Worm (Caenorhabditis elegans) whole organism, L3 larva: ENCODE results near the gene K04G11.1.

Source experiments
- R02D3.7 ChIP-seq: fragments of 150-350 bp; optimal IDR thresholded peaks from 2 replicates; lab custom pipeline; 2014; ENCODE audit warnings: missing biosample characterization, missing genetic modification characterization
- ZK546.5 ChIP-seq: sonication (generic microtip); optimal IDR thresholded peaks from 2 replicates; lab custom pipeline; 2017; ENCODE audit warnings: missing biosample characterization, missing genetic modification characterization
- aly-2 ChIP-seq: fragments of 150-350 bp; optimal IDR thresholded peaks from 2 replicates; lab custom pipeline; 2014; ENCODE audit warnings: missing biosample characterization, missing genetic modification characterization
- ceh-16 ChIP-seq: sonication (generic microtip); optimal IDR thresholded peaks from 2 replicates; lab custom pipeline; 2017; ENCODE audit warnings: missing biosample characterization, missing genetic modification characterization
- ceh-28 ChIP-seq: fragments of 150-350 bp; optimal IDR thresholded peaks from 2 replicates; lab custom pipeline; 2014; ENCODE audit warnings: missing biosample characterization, missing genetic modification reagents, missing genetic modification characterization
- ceh-82 ChIP-seq: fragments of 150-350 bp; optimal IDR thresholded peaks from 2 replicates; lab custom pipeline; 2014; ENCODE audit warnings: missing biosample characterization, missing genetic modification characterization
- ceh-9 ChIP-seq: sonication (generic microtip); optimal IDR thresholded peaks from 2 replicates; lab custom pipeline; 2018; ENCODE audit warnings: missing biosample characterization, missing genetic modification characterization
- egl-27 ChIP-seq: sonication (generic microtip); optimal IDR thresholded peaks from 4 replicates; lab custom pipeline; 2017; ENCODE audit warnings: missing biosample characterization, missing genetic modification reagents, missing genetic modification characterization
- elt-2 ChIP-seq: sonication (generic microtip); optimal IDR thresholded peaks from 2 replicates; lab custom pipeline; 2016; ENCODE audit warnings: missing genetic modification reagents, mild to moderate bottlenecking, missing genetic modification characterization, missing compliant biosample characterization
- fkh-10 ChIP-seq: sonication (generic microtip); optimal IDR thresholded peaks from 2 replicates; lab custom pipeline; 2017; ENCODE audit warnings: missing biosample characterization, missing genetic modification reagents, missing genetic modification characterization
- fkh-2 ChIP-seq: fragments of 150-350 bp; optimal IDR thresholded peaks from 2 replicates; lab custom pipeline; 2014; ENCODE audit warnings: missing biosample characterization, missing genetic modification reagents, missing genetic modification characterization
- fos-1 ChIP-seq: fragments of 150-350 bp; optimal IDR thresholded peaks from 2 replicates; lab custom pipeline; 2014; ENCODE audit warnings: missing biosample characterization, missing genetic modification characterization
- hmg-11 ChIP-seq: sonication (generic microtip); optimal IDR thresholded peaks from 2 replicates; lab custom pipeline; 2016; ENCODE audit warnings: missing genetic modification characterization, missing compliant biosample characterization
- jun-1 ChIP-seq: fragments of 150-350 bp; optimal IDR thresholded peaks from 2 replicates; lab custom pipeline; 2014; ENCODE audit warnings: missing biosample characterization, missing genetic modification reagents, missing genetic modification characterization
- lin-15B ChIP-seq: fragments of 150-350 bp; optimal IDR thresholded peaks from 2 replicates; lab custom pipeline; 2014; ENCODE audit warnings: missing biosample characterization, missing genetic modification characterization
- lsy-12 ChIP-seq: sonication (generic microtip); optimal IDR thresholded peaks from 2 replicates; lab custom pipeline; 2016; ENCODE audit warnings: mild to moderate bottlenecking, missing genetic modification characterization, missing compliant biosample characterization
- mml-1 ChIP-seq: fragments of 150-350 bp; sonication (generic microtip); optimal IDR thresholded peaks from 3 replicates; lab custom pipeline; 2014; ENCODE audit warnings: missing biosample characterization, missing genetic modification characterization
- nfya-1 ChIP-seq: sonication (generic microtip); optimal IDR thresholded peaks from 2 replicates; lab custom pipeline; 2017; ENCODE audit warnings: missing genetic modification characterization, mild to moderate bottlenecking, missing compliant biosample characterization, antibody characterized with exemption, moderate library complexity; ENCODE audit not compliant: insufficient read depth
- nhr-12 ChIP-seq: fragments of 150-350 bp; optimal IDR thresholded peaks from 2 replicates; lab custom pipeline; 2014; ENCODE audit warnings: missing biosample characterization, missing genetic modification characterization
- nhr-23 ChIP-seq: fragments of 150-350 bp; optimal IDR thresholded peaks from 2 replicates; lab custom pipeline; 2014; ENCODE audit warnings: missing biosample characterization, missing genetic modification reagents, missing genetic modification characterization
- nhr-237 ChIP-seq: fragments of 150-350 bp; optimal IDR thresholded peaks from 2 replicates; lab custom pipeline; 2014; ENCODE audit warnings: missing biosample characterization, missing genetic modification characterization
- nhr-25 ChIP-seq: sonication (generic microtip); optimal IDR thresholded peaks from 2 replicates; lab custom pipeline; 2017; ENCODE audit warnings: missing biosample characterization, missing genetic modification characterization
- nhr-43 ChIP-seq: sonication (generic microtip); optimal IDR thresholded peaks from 2 replicates; lab custom pipeline; 2016; ENCODE audit warnings: mild to moderate bottlenecking, missing genetic modification characterization, missing compliant biosample characterization; ENCODE audit not compliant: poor library complexity, severe bottlenecking
- nhr-77 ChIP-seq: fragments of 150-350 bp; optimal IDR thresholded peaks from 2 replicates; lab custom pipeline; 2014; ENCODE audit warnings: missing biosample characterization, missing genetic modification characterization
- pha-4 ChIP-seq: fragments of 150-350 bp; optimal IDR thresholded peaks from 2 replicates; lab custom pipeline; 2014; ENCODE audit warnings: missing biosample characterization, missing genetic modification reagents, missing genetic modification characterization
- pqm-1 ChIP-seq: fragments of 150-350 bp; optimal IDR thresholded peaks from 2 replicates; lab custom pipeline; 2017; ENCODE audit warnings: missing biosample characterization, missing genetic modification characterization, inconsistent platforms
- sea-2 ChIP-seq: fragments of 150-350 bp; sonication (generic microtip); optimal IDR thresholded peaks from 4 replicates; lab custom pipeline; 2014; ENCODE audit warnings: missing biosample characterization, missing genetic modification reagents, missing genetic modification characterization
- skn-1 ChIP-seq: fragments of 150-350 bp; optimal IDR thresholded peaks from 2 replicates; lab custom pipeline; 2014; ENCODE audit warnings: missing biosample characterization, missing genetic modification characterization
- snpc-4 ChIP-seq: fragments of 150-350 bp; optimal IDR thresholded peaks from 2 replicates; lab custom pipeline; 2014; ENCODE audit warnings: missing biosample characterization, missing genetic modification characterization
- unc-39 ChIP-seq: sonication (generic microtip); optimal IDR thresholded peaks from 4 replicates; lab custom pipeline; 2017; ENCODE audit warnings: missing biosample characterization, missing genetic modification characterization
- unc-62 ChIP-seq: fragments of 150-350 bp; sonication (generic microtip); optimal IDR thresholded peaks from 4 replicates; lab custom pipeline; 2014; ENCODE audit warnings: missing biosample characterization, missing genetic modification reagents, missing genetic modification characterization
- zag-1 ChIP-seq: fragments of 150-350 bp; optimal IDR thresholded peaks from 2 replicates; lab custom pipeline; 2014; ENCODE audit warnings: missing biosample characterization, missing genetic modification characterization

K04G11.1 gene

DNA sequence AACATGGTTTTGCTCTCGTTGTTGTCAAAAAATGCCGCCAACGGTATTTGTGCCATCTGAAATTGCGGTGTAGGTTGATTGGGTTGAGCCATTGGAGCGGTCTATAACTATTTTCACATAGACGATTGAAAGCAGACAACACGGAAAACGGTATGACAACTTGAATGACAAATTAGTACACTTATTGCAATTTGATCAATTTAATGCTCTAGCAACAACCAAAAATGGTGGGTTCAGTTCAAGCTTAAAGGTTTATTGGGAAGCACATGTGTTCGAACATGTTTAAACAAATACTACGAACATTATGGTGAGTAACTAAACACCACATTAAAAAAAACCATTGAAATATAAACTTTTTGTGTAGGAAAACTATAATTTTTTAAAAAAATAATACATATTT, 5.1 kb downstream of the K04G11.1 start, which contains the start of gene sel-7:
Gene sel-7 (minus strand): TSS at position 101 of the 400 bp plus-strand sequence.
- TF ChIP-seq mml-1 (tag; lab: Kevin White, UChicago) (no peak), jun-1 (tag; lab: Kevin White, UChicago) (no peak), fkh-10 (GFP tag; lab: Kevin White, UChicago) (no peak), R02D3.7 (tag; lab: Kevin White, UChicago) (no peak), hmg-11 (tag; lab: Kevin White, UChicago) (no peak), ZK546.5 (tag; lab: Kevin White, UChicago) (no peak), lsy-12 (no peak), pqm-1 (tag; lab: Kevin White, UChicago) (no peak), lin-15B (tag; lab: Kevin White, UChicago) (no peak), zag-1 (tag; lab: Kevin White, UChicago) (no peak), ceh-82 (tag; lab: Kevin White, UChicago) (no peak), snpc-4 (tag; lab: Kevin White, UChicago) (no peak), nhr-23 (no peak), sea-2 (GFP tag; lab: Kevin White, UChicago) (no peak), nhr-77 (tag; lab: Kevin White, UChicago) (no peak), fos-1 (tag; lab: Kevin White, UChicago) (no peak), fkh-2 (tag; lab: Kevin White, UChicago) (no peak), nhr-25 (tag; lab: Kevin White, UChicago) (no peak), unc-39 (tag; lab: Kevin White, UChicago) (no peak)
- TF ChIP-seq, all 47 proteins: peak for 0

DNA sequence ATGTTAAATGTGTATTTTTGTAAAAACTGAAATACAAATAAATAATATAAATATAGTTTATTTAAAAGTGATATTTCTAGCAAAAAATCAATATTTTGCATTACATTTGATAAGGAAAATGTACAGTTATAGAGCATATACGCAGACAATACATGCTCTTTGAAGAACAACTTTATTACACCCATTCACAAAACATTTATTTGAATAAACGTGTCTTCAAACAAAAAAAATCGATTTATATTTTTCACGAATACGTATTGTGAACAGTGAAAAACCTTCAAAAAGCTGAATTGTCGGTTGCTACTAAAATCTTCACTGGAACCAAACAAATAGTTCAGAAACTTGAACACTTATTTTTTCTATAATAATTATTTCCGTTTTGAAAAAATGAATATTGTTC, 12.3 kb downstream of the K04G11.1 start, which contains the start of gene K04G11.3:
Gene K04G11.3 (minus strand): TSS at position 101 of the 400 bp plus-strand sequence.
- TF ChIP-seq aly-2 (tag; lab: Kevin White, UChicago) (no peak), lin-15B (tag; lab: Kevin White, UChicago) (no peak), ZK546.5 (tag; lab: Kevin White, UChicago) (no peak), pha-4 (tag; lab: Kevin White, UChicago) (no peak), ceh-82 (tag; lab: Kevin White, UChicago) (no peak), nhr-23 (no peak), ceh-28 (tag; lab: Kevin White, UChicago) (no peak), ceh-9 (tag; lab: Kevin White, UChicago) (no peak), elt-2 (tag; lab: Kevin White, UChicago) (no peak), R02D3.7 (tag; lab: Kevin White, UChicago) (no peak), skn-1 (no peak), hmg-11 (tag; lab: Kevin White, UChicago) (no peak), ceh-16 (tag; lab: Kevin White, UChicago) (no peak), lsy-12 (no peak), nhr-237 (tag; lab: Kevin White, UChicago) (no peak), mml-1 (tag; lab: Kevin White, UChicago) (no peak)
- TF ChIP-seq, all 47 proteins: peak for 0

DNA sequence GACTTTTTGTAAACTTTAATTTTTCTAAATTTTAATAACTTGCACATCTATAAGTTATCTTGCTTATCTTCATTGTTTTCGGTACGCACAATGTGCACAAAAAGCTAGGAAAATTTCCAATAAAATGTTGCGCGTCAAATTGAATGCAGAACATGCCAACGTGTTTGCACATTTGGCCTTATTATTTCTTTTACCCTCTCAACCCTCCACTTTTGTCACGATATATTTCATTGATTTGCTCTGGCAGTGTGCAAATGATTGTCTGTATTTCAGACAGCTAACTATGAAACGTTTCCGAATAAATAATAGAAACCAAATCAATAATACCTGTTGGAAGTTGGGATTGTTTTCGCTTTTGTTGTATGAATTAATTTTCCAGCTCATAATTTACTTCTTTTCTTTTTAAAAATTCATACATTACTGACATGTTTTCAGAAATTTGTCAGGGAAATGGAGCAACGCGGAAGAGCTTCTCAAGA, 14.4 kb downstream of the K04G11.1 start, which contains the start of gene wdr-5.2:
Gene wdr-5.2 (plus strand): TSS at position 429 of the 479 bp plus-strand sequence.
- TF ChIP-seq skn-1 (peak; percentile 16), fkh-10 (GFP tag; lab: Kevin White, UChicago) (no peak), hmg-11 (tag; lab: Kevin White, UChicago) (peak; percentile 33), elt-2 (tag; lab: Kevin White, UChicago) (peak; percentile 14), nfya-1 (tag; lab: Kevin White, UChicago) (peak; percentile 33), nhr-23 (peak; percentile 52), egl-27 (tag; lab: Kevin White, UChicago) (no peak), pha-4 (tag; lab: Kevin White, UChicago) (peak; percentile 69)

DNA sequence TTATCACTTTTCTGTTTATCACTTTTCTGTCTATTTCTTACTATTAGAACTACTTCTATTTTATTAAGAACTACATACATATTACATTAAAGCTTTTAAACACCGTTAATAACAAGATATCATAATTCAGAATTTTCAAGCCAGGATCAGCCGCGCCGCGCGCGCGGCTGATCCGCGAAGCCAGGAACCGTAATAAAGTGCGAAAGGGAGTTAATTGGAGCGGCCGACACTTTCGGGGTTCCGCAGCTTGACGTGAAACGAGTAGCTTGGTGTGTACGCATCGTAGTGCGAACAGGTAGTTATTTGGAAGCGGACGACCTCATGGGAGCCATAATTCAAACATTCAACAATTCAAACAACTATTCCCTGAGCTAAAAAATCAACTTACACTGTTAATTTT, 19.7 kb downstream of the K04G11.1 start:
- no peak for TF ChIP-seq aly-2 (tag; lab: Kevin White, UChicago)
- no peak for TF ChIP-seq ceh-28 (tag; lab: Kevin White, UChicago)
- no peak for TF ChIP-seq nhr-25 (tag; lab: Kevin White, UChicago)
- TF ChIP-seq fos-1 (tag; lab: Kevin White, UChicago), result no peak

DNA sequence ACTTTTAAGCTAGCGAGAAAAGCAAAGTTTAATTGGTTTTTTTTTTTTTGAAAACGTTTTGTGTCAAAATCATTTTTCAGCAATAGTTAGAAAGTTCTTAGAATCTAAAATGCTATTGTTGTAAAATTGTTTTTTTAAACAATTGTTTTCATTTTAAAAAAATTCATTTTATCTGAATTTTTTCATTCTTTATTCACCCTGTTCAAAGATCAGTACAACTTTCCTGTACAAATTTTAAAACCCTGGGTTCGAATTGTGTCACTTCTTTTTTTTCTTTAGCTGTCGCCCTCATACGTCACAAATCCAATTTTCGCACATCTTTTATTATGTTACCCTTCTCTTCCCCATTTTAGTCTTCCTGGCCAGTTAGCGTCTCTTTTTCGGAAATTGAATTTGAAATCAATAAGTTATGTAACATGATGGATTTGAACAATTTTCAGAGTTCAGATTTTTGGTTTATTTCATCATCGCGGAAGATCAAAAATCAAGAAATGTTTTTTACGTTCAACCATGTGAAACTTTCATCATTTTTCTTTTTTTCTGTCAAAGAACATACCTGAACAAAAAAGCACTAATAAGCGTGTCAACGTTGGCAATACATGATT, 21.5 kb downstream of the K04G11.1 start:
- TF ChIP-seq ceh-28 (tag; lab: Kevin White, UChicago), result no peak
- peak; percentile 99 for TF ChIP-seq fkh-10 (GFP tag; lab: Kevin White, UChicago)
- TF ChIP-seq R02D3.7 (tag; lab: Kevin White, UChicago), result no peak
- TF ChIP-seq skn-1, result peak; percentile 10
- TF ChIP-seq nhr-12 (tag; lab: Kevin White, UChicago), result no peak
- no peak for TF ChIP-seq unc-62 (GFP tag; lab: Kevin White, UChicago)
- no peak for TF ChIP-seq nhr-77 (tag; lab: Kevin White, UChicago)
- no peak for TF ChIP-seq nhr-43
- no peak for TF ChIP-seq ceh-9 (tag; lab: Kevin White, UChicago)
- TF ChIP-seq pha-4 (tag; lab: Kevin White, UChicago), result no peak
- peak; percentile 43 for TF ChIP-seq nfya-1 (tag; lab: Kevin White, UChicago)
